Worm (Caenorhabditis elegans) whole organism, L3 larva: ENCODE results near the gene clec-161.

ENCODE experiments used
- ama-1 ChIP-seq: fragments of 150-350 bp; optimal IDR thresholded peaks from 2 replicates; lab custom pipeline; 2018
- ceh-28 ChIP-seq: fragments of 150-350 bp; optimal IDR thresholded peaks from 2 replicates; lab custom pipeline; 2014; ENCODE audit warnings: missing biosample characterization, missing genetic modification reagents, missing genetic modification characterization
- ceh-9 ChIP-seq: sonication (generic microtip); optimal IDR thresholded peaks from 2 replicates; lab custom pipeline; 2018; ENCODE audit warnings: missing biosample characterization, missing genetic modification characterization
- daf-12 ChIP-seq: fragments of 150-350 bp; optimal IDR thresholded peaks from 2 replicates; lab custom pipeline; 2014; ENCODE audit warnings: missing biosample characterization, missing genetic modification reagents, missing genetic modification characterization
- mdl-1 ChIP-seq: fragments of 150-350 bp; optimal IDR thresholded peaks from 2 replicates; lab custom pipeline; 2014; ENCODE audit warnings: missing biosample characterization, missing genetic modification characterization
- nhr-237 ChIP-seq: fragments of 150-350 bp; optimal IDR thresholded peaks from 2 replicates; lab custom pipeline; 2014; ENCODE audit warnings: missing biosample characterization, missing genetic modification characterization
- pqm-1 ChIP-seq: fragments of 150-350 bp; optimal IDR thresholded peaks from 2 replicates; lab custom pipeline; 2017; ENCODE audit warnings: missing biosample characterization, missing genetic modification characterization, inconsistent platforms
- sea-2 ChIP-seq: fragments of 150-350 bp; sonication (generic microtip); optimal IDR thresholded peaks from 4 replicates; lab custom pipeline; 2014; ENCODE audit warnings: missing biosample characterization, missing genetic modification reagents, missing genetic modification characterization
- snpc-4 ChIP-seq: fragments of 150-350 bp; optimal IDR thresholded peaks from 2 replicates; lab custom pipeline; 2014; ENCODE audit warnings: missing biosample characterization, missing genetic modification characterization

DNA sequence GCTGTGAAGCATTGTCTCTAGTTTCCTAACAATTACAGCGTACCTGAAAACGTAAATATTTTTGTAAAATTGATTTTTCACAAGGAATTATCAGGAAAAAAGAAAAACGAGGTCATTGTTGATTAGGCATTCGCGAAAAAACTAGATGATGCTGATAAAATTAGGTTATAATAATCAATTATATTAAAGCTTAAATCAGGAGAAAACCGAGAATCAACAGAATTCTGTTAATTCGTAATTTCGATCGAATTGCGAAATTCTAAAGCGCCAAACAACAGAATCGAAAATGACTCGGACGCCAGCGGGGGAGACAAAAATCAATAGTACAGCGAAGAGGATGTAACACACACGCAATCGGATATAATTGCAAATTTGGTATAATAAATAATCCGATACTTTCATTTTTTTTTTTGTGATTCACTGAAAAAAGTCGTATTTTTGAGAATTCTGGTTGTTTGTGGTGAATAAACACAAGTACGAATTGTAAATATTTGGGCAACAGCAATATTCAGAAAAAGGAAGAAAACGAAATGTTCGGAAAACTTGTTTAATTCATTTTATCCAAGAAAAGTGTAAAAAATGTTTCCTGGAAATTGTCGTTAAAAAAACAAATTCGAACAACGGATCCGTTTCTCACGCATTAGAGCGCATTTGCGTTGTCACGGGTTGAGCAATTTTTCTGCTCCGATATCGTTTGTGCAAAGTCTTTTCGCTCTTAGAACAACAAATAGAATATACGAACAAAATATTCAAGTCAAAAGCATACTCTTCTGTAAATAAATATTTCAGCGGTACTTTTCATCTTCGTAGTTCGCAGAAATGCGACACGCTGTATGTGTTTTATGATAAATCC is 28.3 kb downstream of the clec-161 start, which contains the start of gene ced-7:
- TF ChIP-seq nhr-237 (tag; lab: Kevin White, UChicago) (no peak), ceh-28 (tag; lab: Kevin White, UChicago) (peak; percentile 12), snpc-4 (tag; lab: Kevin White, UChicago) (peak; percentile 27), ceh-9 (tag; lab: Kevin White, UChicago) (no peak), daf-12 (tag; lab: Kevin White, UChicago) (no peak), pqm-1 (no peak), ama-1 (lab: Kevin White, UChicago) (no peak), sea-2 (GFP tag; lab: Kevin White, UChicago) (no peak), mdl-1 (tag; lab: Kevin White, UChicago) (no peak)
